Worm (Caenorhabditis elegans) whole organism, late embryonic: ENCODE data around the gene Y55F3AM.5.

ENCODE experiments used
- F13H6.1 ChIP-seq: sonication (generic microtip); optimal IDR thresholded peaks from 2 replicates; lab custom pipeline; 2016; ENCODE audit warnings: missing genetic modification characterization, missing compliant biosample characterization
- ama-1 ChIP-seq: fragments of 150-350 bp; optimal IDR thresholded peaks from 2 replicates; lab custom pipeline; 2014
- ceh-30 ChIP-seq: fragments of 150-350 bp; optimal IDR thresholded peaks from 2 replicates; lab custom pipeline; 2014; ENCODE audit warnings: missing biosample characterization, missing genetic modification characterization
- dmd-4 ChIP-seq: sonication (generic microtip); optimal IDR thresholded peaks from 2 replicates; lab custom pipeline; 2016; ENCODE audit warnings: borderline replicate concordance, missing genetic modification characterization, missing compliant biosample characterization
- elt-4 ChIP-seq: sonication (generic microtip); optimal IDR thresholded peaks from 2 replicates; lab custom pipeline; 2016; ENCODE audit warnings: missing genetic modification characterization, missing compliant biosample characterization
- fkh-10 ChIP-seq: fragments of 150-350 bp; optimal IDR thresholded peaks from 2 replicates; lab custom pipeline; 2014; ENCODE audit warnings: missing biosample characterization, missing genetic modification reagents, missing genetic modification characterization
- fkh-6 ChIP-seq: sonication (generic microtip); optimal IDR thresholded peaks from 2 replicates; lab custom pipeline; 2016; ENCODE audit warnings: missing genetic modification characterization, missing compliant biosample characterization
- hlh-30 ChIP-seq: sonication (generic microtip); optimal IDR thresholded peaks from 2 replicates; lab custom pipeline; 2017; ENCODE audit warnings: antibody characterized with exemption, missing genetic modification characterization, missing compliant biosample characterization; ENCODE audit not compliant: insufficient read depth
- hlh-6 ChIP-seq: sonication (generic microtip); optimal IDR thresholded peaks from 2 replicates; lab custom pipeline; 2016; ENCODE audit warnings: missing genotype, missing genetic modification characterization, missing compliant biosample characterization
- lin-11 ChIP-seq: fragments of 200-800 bp; sonication (Bioruptor generic); optimal IDR thresholded peaks from 2 replicates; lab custom pipeline; 2018; ENCODE audit warnings: mild to moderate bottlenecking, missing genetic modification characterization, missing compliant biosample characterization
- nhr-11 ChIP-seq: fragments of 150-350 bp; optimal IDR thresholded peaks from 2 replicates; lab custom pipeline; 2014; ENCODE audit warnings: missing biosample characterization, missing genetic modification characterization
- pha-4 ChIP-seq: fragments of 150-350 bp; optimal IDR thresholded peaks from 2 replicates; lab custom pipeline; 2018; ENCODE audit warnings: missing biosample characterization, missing genetic modification reagents, missing genetic modification characterization
- pqm-1 ChIP-seq: sonication (generic microtip); optimal IDR thresholded peaks from 2 replicates; lab custom pipeline; 2016; ENCODE audit warnings: missing genetic modification characterization, missing compliant biosample characterization

ce11 chrIV:1015430-1015829 lies 16.4 kb downstream of the Y55F3AM.5 start:
- TF ChIP-seq elt-4 (no peak), lin-11 (tag; lab: Kevin White, UChicago) (no peak), pha-4 (tag; lab: Kevin White, UChicago) (no peak), hlh-6 (tag; lab: Kevin White, UChicago) (no peak), ceh-30 (tag; lab: Kevin White, UChicago) (no peak), hlh-30 (tag; lab: Kevin White, UChicago) (no peak), dmd-4 (no peak), fkh-10 (GFP tag; lab: Kevin White, UChicago) (no peak), pqm-1 (tag; lab: Kevin White, UChicago) (no peak), ama-1 (lab: Kevin White, UChicago) (no peak), F13H6.1 (no peak), nhr-11 (tag; lab: Kevin White, UChicago) (no peak), fkh-6 (tag; lab: Kevin White, UChicago) (no peak)
